Worm (Caenorhabditis elegans): ENCODE results near the gene F18E2.15.

DNA sequence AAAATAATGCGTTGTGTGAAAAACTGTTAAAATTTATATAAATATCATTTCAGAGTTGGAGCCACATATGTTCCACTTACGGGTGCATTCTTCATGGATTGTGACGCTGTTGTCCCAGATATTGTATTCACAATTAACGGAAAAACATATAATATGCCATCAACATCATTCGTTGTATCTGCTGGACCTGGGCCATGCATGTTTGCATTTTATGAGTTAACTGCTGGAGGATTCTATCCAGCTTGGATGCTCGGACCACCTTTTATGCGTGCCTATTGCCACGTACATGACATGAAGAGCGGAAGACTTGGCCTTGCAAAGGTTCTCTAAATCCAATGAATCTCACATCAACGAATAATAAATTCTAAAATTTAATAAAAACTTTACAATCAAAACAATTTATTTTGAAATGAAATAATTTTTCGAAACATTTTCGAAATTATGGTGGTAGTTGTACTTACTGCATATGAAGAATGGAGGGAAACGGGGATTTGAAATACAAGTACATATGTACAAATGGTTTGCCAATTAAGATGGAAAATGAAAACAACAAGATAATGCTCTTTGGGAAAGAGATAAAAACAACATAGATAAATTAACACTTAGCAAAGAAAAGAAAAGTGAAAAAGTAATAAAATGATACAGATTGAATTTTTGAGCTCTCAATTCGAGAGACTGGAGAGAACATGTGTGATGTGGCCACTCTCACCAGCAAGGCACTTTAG, 16.9 kb downstream of the F18E2.15 start:
- TF ChIP-seq cog-1 (tag; optimal IDR thresholded peaks at IDR 0.05) (no peak), flt-1 (GFP tag; IDR thresholded peaks at IDR 0.05) (no peak), tab-1 (GFP tag; IDR thresholded peaks at IDR 0.05) (no peak), ztf-29 (GFP tag; IDR thresholded peaks at IDR 0.05) (no peak), ref-1 (GFP tag; conservative IDR thresholded peaks at IDR 0.05) (no peak), T22C8.4 (GFP tag; IDR thresholded peaks at IDR 0.05) (no peak)
